Worm (Caenorhabditis elegans) whole organism, dauer: ENCODE measurements around the gene unc-76.

Experiments used
- unc-62 ChIP-seq: sonication (generic microtip); optimal IDR thresholded peaks from 2 replicates; lab custom pipeline; 2017; ENCODE audit warnings: missing biosample characterization, missing genetic modification reagents, missing genetic modification characterization

unc-76 gene

DNA sequence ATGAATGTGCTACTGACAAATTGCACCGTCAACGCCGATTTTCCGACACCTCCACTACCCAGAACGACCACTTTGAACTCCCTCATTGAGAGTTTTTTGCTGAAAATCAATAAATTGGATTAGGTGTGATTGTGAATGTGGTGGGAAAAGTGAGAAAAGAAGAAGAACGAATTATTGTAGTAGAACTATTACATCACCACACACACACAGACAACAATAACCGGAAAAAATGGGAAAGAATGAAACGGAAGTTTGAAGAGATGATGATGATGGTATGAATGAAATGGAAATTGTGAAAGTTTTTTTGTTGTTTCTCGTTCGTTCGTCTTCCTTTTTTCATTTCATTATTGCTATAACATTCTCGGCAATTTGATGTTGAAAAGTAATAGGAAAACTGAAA lies 7.6 kb upstream of the unc-76 start, which contains the start of gene rap-2:
Gene rap-2, minus strand, starts transcription at position 101 of the 400 bp plus-strand sequence.
- TF ChIP-seq unc-62 (GFP tag; lab: Kevin White, UChicago), result no peak

DNA sequence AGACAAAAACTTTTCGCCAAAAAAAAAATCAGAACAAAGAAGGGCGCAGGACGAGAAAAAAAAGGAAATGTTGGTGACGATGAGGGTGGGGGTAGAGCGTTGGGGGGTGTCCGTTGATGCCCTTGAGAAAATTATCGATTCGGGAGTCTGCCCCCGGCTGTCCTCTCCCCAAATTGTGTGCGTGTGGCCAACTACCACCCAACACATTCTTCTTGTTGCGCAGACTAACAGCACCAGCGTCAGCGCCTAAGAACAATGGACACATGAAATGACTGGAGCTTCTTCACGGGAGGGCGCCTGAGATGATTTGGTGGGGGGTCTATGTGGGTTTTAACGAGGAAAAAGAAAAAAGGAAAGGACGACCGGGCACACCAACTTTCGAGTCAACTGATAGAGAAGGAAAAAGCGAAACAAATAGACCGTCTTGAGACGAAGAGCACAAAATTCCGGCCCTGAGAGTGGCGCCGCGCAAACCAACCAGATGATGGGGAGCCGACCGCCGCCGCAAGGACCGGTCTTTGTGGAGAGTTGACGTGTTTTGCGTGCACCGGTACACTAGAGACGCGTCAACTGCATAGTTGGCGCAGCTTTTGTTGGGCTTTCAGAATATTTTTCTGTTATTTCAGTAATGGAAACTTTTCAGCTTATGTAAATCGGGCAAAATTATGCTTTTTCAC lies 6.4 kb upstream of the unc-76 start, which contains the start of gene C25D7.9:
Gene C25D7.9, plus strand, starts transcription at position 68 of the 677 bp plus-strand sequence.
- no peak for TF ChIP-seq unc-62 (GFP tag; lab: Kevin White, UChicago)

DNA sequence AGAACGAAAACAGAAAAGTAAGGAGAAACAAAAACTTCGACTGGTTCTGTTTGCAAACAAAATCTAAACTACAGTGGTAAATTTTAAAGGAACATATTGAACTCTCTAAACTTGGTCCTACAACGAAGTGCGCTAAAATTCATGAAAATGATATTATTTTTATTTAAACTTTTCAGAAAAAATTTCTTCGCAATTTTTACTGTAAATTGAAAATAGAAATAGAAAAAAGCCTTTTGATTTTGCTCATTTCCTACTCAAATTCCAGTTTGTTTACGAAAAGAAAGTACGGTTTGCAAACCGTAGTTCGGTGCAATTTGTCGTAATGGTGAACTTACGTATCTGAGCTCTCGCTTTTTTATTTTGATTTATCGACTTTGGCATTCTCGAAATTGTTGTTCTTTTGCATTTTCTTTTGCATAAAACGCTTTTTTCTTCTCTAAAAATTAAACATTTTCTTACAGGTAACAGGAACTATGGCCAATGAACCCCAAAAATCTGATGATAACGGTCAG lies 5.7 kb upstream of the unc-76 start, which contains the start of gene otub-1:
Gene otub-1, plus strand, starts transcription at position 462 of the 512 bp plus-strand sequence.
- no peak for TF ChIP-seq unc-62 (GFP tag; lab: Kevin White, UChicago)

DNA sequence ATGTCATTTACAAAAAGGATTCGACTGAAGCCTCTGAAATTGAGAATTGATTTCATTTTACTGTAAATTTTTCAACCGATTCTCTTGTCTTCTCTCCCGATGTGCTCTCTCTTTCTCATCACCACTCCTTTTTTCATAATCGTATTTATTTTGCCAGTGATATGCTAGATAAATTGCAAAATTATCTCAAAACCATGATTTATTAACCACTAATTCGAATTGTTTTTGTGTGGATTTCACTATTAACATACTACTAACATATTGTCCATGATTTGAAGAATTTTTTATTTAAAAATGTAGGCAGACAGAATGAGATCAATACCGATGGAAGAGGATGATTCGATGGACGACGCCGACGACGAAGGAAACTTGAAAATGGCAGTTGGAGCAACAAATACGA lies 4.4 kb upstream of the unc-76 start, which contains the start of gene C25D7.10:
Gene C25D7.10, plus strand, starts transcription at position 301 of the 400 bp plus-strand sequence.
- TF ChIP-seq unc-62 (GFP tag; lab: Kevin White, UChicago), result no peak

DNA sequence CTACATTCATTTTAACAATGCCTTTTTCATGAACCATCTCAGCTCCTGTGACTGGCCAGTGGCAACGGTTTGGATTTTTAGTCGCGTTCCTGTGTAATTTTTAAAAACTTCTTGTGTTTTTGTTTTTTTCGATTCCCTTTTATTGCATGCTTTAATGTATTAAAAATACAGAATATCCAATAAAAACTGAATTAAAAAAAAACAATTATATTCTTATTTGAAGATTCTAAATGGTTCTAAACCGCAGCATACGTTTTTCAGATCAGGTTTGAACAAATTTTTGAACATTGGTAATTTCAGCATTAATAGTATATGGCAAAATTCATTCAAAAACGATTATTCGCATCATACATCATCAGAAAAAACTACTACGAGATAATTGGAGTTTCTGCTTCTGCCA lies 3.2 kb upstream of the unc-76 start, which contains the start of gene dnj-3:
Gene dnj-3, plus strand, starts transcription at position 301 of the 400 bp plus-strand sequence.
- TF ChIP-seq unc-62 (GFP tag; lab: Kevin White, UChicago), result no peak

DNA sequence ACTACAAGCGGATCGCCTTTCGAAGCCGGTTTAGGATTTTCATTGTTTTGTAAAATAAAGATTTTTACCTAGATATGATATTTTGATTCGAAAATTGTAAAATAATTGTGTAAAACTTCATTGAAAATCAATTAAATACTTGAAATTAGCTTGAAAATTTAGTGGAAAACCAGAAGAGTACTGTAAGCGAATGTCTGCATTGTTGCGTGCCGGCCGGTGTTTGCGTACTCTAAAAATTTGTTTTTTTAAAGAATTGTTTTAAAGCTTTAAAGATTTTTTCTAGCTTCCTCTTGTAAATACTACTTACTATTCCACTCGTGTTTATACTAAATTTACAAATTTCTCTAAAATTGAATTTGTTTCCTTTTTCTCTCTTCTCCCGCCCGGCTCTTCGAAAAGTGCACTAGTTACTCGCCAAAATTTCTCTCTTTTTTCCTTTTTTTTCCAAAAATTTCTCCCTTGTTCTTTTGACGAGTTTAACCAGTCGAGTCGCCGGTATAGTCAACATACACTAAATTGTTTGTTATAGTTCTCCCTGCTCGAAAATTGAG lies 2.0 kb upstream of the unc-76 start:
- TF ChIP-seq unc-62 (GFP tag; lab: Kevin White, UChicago), result no peak

DNA sequence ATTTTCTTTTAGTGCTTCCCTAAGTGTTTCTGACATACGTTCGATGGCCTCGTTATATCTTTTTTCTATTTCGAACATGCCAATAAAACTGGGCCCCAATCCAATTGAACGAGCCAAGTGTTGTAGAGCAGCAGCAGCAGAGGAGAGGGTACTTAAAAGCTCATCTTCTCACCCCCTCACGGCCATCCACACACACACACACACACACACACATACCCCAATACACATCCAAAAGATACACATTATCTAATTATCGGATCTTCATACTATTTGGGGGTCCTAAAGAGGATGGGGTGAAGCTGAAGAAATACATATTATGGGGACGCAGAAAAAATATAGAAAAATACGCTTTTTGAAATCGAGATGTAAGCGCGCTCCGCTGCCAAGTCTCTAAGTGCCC lies 1.2 kb downstream of the unc-76 start:
- no peak for TF ChIP-seq unc-62 (GFP tag; lab: Kevin White, UChicago)

DNA sequence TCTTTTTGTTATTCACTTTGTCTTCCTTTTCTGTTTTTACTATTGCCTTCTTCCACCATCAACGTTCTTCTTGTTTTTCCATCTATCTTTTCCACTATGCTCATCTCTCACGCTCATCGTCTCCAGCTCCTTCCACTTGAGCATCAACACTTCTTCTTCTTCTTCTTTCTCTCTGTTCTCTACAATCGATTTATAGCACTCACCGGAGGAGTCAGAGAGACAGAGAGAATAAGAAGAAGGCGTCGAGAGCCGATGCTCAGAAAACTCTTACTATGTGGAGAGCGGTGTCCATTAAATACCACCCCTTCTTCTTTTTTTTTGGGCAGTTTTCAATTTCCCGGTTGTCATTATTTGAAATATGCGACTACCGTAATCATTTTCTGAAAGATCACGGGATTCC lies 3.3 kb downstream of the unc-76 start:
- no peak for TF ChIP-seq unc-62 (GFP tag; lab: Kevin White, UChicago)

DNA sequence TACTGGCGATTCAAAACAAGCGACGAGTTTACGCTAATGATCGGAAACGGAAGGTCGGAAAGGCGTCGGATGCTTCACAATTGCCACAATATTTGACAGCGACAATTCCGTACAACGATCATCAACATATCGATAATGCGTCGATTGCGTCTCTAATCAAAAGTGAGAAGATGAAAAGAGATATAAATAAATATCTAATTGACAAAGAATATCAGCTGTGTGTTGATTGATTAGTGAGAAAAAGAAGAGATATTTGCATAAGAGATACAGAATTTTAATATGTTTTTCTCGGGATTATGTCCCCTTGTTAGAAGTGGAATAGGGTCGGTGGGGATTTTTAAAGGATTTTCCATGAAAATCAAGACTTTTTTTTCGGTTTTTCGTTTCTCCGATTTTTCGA lies 7.0 kb downstream of the unc-76 start:
- TF ChIP-seq unc-62 (GFP tag; lab: Kevin White, UChicago), result no peak

DNA sequence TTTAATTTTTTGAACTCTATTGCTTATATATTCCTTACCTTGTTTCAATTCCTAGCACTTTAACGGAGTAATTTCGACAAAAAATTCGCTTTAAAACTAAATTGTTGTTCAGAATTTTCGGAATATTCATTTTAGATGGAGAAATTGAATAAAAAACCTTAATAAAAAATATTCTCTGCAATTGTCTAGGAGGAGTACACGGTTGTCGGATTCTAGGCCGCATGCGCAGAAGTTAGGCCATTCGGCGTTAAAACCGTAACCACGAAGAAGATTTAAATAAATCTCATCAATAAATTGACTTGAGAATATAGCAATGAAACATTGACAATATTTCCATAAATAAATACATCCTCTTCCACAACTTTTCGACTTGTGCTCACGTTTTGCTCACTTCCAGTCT lies 10.7 kb downstream of the unc-76 start, which contains the start of the genes C01G10.10 and C01G10.9:
Gene C01G10.10, minus strand, starts transcription at position 151 of the 400 bp plus-strand sequence.
Gene C01G10.9, plus strand, starts transcription at position 240 of the 400 bp plus-strand sequence.
- no peak for TF ChIP-seq unc-62 (GFP tag; lab: Kevin White, UChicago)

DNA sequence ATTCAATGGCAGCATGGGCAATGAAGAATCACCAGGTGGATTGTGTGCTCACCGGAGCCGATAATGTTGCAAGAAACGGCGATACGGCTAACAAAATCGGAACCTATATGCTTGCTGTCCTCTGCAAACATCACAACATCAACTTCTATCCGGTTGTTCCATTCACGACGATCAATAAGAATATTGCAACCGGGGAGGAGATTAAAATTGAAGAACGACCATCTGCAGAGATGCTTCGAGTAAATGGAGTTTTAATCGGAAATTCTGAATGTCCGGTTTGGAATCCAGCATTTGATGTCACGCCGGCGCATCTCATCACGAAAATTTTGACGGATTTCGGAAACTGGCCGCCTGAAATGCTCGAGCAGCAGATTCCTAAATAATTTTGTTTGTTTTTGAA lies 12.1 kb downstream of the unc-76 start:
- TF ChIP-seq unc-62 (GFP tag; lab: Kevin White, UChicago), result no peak

DNA sequence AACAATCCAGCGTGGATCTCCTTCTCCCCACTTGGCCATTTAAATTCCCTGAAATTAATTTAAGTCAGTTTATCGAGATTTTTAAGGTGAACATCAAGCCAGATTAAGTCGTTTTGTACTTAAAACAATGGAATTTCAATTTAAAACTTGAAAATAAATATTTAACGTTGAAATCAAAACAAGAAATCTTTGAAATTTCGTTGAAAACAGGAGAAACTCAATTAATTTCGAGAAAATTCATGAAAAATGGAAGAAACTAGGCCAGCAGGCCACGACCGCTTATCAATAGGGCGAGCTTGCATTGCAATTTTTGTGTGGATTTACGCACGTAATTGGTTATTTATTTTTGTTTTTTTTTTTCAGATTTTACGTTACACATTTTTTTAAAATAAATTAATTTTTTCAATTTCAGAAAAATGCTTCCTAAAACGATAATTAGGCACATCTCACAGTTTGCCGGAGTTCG lies 13.8 kb downstream of the unc-76 start, which contains the start of the genes ahsa-1 and C01G10.7:
Gene ahsa-1, minus strand, starts transcription at position 51 of the 466 bp plus-strand sequence.
Gene C01G10.7, plus strand, starts transcription at position 413 of the 466 bp plus-strand sequence.
- TF ChIP-seq unc-62 (GFP tag; lab: Kevin White, UChicago), result no peak

DNA sequence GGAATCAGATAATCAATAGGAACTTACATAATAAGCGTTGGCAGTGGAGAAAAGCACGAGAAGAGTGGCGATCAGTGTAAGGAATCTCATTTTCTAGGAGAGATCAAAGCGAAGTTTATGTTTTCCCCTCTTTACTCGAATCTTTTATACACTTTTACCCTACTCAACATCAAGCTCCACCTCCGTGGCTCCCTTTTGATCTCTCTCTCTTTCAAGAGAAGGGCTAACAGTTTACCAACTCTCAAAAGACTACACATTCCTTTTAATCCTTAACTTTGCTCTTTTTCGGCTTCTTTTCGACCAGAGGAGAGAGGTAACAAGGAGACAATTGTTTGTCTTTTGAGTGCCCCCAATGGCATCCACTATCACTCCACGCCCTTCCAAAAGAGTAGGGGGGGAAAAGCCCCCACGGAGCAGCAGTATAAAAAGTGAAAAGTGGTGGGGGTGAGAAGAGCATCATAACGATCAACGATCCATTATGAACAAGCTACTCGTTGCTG lies 15.7 kb downstream of the unc-76 start, which contains the start of the genes C01G10.15 and C01G10.6:
Gene C01G10.15, minus strand, starts transcription at position 101 of the 500 bp plus-strand sequence.
Gene C01G10.6, plus strand, starts transcription at position 450 of the 500 bp plus-strand sequence.
- TF ChIP-seq unc-62 (GFP tag; lab: Kevin White, UChicago), result no peak

DNA sequence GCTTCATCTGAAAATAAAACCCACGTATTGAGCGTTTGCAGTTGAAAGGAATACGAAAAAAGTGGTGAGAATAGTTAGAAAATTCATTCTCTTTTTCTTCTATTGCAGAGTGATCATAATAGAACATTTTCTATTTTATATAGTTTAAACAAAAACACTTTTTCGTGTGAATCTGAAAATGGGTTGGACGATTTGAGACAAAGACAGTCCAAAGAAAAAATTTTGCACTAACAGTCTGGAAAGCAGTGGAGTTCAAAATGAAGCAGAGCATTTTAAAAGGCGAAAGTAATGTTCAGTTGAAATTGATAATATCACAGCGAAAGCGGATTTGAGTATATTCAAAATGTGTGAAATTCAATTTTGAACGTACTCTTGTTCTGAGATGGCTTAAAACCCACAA lies 17.1 kb downstream of the unc-76 start, which contains the start of gene C01G10.18:
Gene C01G10.18, minus strand, starts transcription at position 101 of the 400 bp plus-strand sequence.
- TF ChIP-seq unc-62 (GFP tag; lab: Kevin White, UChicago), result no peak

DNA sequence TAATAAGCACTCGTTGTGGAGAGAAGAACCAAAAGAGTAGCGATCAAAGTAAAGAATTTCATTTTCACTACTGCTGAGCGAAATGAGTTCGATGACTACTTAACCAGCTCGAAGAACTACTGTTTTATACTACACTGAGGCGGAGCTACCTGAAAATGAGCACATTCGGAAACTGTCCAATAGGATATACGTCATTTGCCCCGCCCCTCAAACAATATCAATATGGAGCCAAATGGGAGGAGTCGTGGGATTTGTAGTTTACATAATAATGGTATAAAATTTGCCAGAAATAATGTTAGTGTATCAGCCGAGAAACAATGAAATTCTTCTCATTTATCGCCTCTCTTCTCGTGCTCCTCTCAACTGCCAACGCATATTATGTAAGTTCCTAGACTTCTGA lies 17.9 kb downstream of the unc-76 start, which contains the start of the genes C01G10.5 and C01G10.4:
Gene C01G10.5, minus strand, starts transcription at position 101 of the 400 bp plus-strand sequence.
Gene C01G10.4, plus strand, starts transcription at position 303 of the 400 bp plus-strand sequence.
- TF ChIP-seq unc-62 (GFP tag; lab: Kevin White, UChicago), result no peak
